Fruit fly (Drosophila melanogaster) whole organism, embryonic: Measurements from ENCODE around the gene Pgant35A.

Experiments
- Awh ChIP-seq: fragments of 200-800 bp; sonication (Bioruptor generic); IDR thresholded peaks from 2 replicates; pipeline ENCODE4, ENCODE4 v1.3.6; 2022; ENCODE audit warnings: missing biosample characterization, missing genetic modification characterization
- CG11456 ChIP-seq: fragments of 200-800 bp; sonication (Bioruptor generic); IDR thresholded peaks from 3 replicates; pipeline ENCODE4 v1.3.6; 2022; ENCODE audit warnings: missing biosample characterization, missing genetic modification characterization
- CG11695 ChIP-seq: fragments of 200-800 bp; sonication (Bioruptor generic); IDR thresholded peaks from 3 replicates; pipeline ENCODE4 v1.3.6; 2022; ENCODE audit warnings: missing biosample characterization, missing genetic modification characterization
- CG12744 ChIP-seq: fragments of 200-800 bp; sonication (Bioruptor generic); optimal IDR thresholded peaks from 2 replicates; lab custom pipeline; 2016; ENCODE audit warnings: missing biosample characterization, missing genetic modification characterization
- CG14860 ChIP-seq: fragments of 200-800 bp; sonication (Bioruptor generic); IDR thresholded peaks from 3 replicates; pipeline ENCODE4 v1.3.6; 2022; ENCODE audit warnings: missing biosample characterization, missing genetic modification characterization; ENCODE audit not compliant: partially characterized antibody
- CG1832 ChIP-seq: fragments of 200-800 bp; sonication (Bioruptor generic); optimal IDR thresholded peaks from 2 replicates; lab custom pipeline; 2017; ENCODE audit warnings: missing biosample characterization, mild to moderate bottlenecking, missing genetic modification characterization, inconsistent platforms
- CG18764 ChIP-seq: fragments of 200-800 bp; sonication (Bioruptor generic); optimal IDR thresholded peaks from 3 replicates; lab custom pipeline; 2016; ENCODE audit warnings: missing biosample characterization, missing genetic modification characterization
- CG31388 ChIP-seq: fragments of 200-800 bp; sonication (Bioruptor generic); optimal IDR thresholded peaks from 2 replicates; lab custom pipeline; 2016; ENCODE audit warnings: missing biosample characterization, missing genetic modification characterization
- CG3163 ChIP-seq: fragments of 200-800 bp; sonication (Bioruptor generic); optimal IDR thresholded peaks from 3 replicates; lab custom pipeline; 2016; ENCODE audit warnings: missing biosample characterization, missing genetic modification characterization
- CG32772 ChIP-seq: fragments of 200-800 bp; sonication (Bioruptor generic); IDR thresholded peaks from 2 replicates; pipeline ENCODE4 v1.3.6; 2022; ENCODE audit warnings: missing biosample characterization, missing genetic modification characterization
- CG34376 ChIP-seq: fragments of 200-800 bp; sonication (Bioruptor generic); optimal IDR thresholded peaks from 2 replicates; lab custom pipeline; 2018; ENCODE audit warnings: missing biosample characterization, mild to moderate bottlenecking, missing genetic modification characterization
- CG5245 ChIP-seq: fragments of 200-800 bp; sonication (Bioruptor generic); optimal IDR thresholded peaks from 3 replicates; lab custom pipeline; 2016; ENCODE audit warnings: missing biosample characterization, missing genetic modification characterization
- CG6254 ChIP-seq: fragments of 200-800 bp; sonication (Bioruptor generic); optimal IDR thresholded peaks from 3 replicates; lab custom pipeline; 2017; ENCODE audit warnings: mild to moderate bottlenecking, missing biosample characterization, missing genetic modification reagents, missing genetic modification characterization
- CG9727 ChIP-seq: fragments of 200-800 bp; sonication (Bioruptor generic); optimal IDR thresholded peaks from 3 replicates; lab custom pipeline; 2017; ENCODE audit warnings: missing biosample characterization, mild to moderate bottlenecking, missing genetic modification characterization
- CG9797 ChIP-seq: fragments of 200-800 bp; sonication (Bioruptor generic); optimal IDR thresholded peaks from 3 replicates; lab custom pipeline; 2018; ENCODE audit warnings: missing biosample characterization, mild to moderate bottlenecking, missing genetic modification characterization
- Gsc ChIP-seq: fragments of 200-800 bp; sonication (Bioruptor generic); IDR thresholded peaks from 2 replicates; pipeline ENCODE4 v1.3.6; 2022; ENCODE audit warnings: missing biosample characterization, missing genetic modification characterization
- HLH3B ChIP-seq: fragments of 200-800 bp; sonication (Bioruptor generic); IDR thresholded peaks from 2 replicates; pipeline ENCODE4 v1.3.6; 2022; ENCODE audit warnings: missing biosample characterization, missing genetic modification characterization
- Hand ChIP-seq: fragments of 200-800 bp; sonication (Bioruptor generic); optimal IDR thresholded peaks from 2 replicates; lab custom pipeline; 2017; ENCODE audit warnings: mild to moderate bottlenecking, missing biosample characterization, missing genetic modification reagents, missing genetic modification characterization
- Hey ChIP-seq: fragments of 200-800 bp; sonication (Bioruptor generic); optimal IDR thresholded peaks from 3 replicates; lab custom pipeline; 2018; ENCODE audit warnings: missing biosample characterization, mild to moderate bottlenecking, missing genetic modification characterization
- Kr ChIP-seq: fragments of 200-800 bp; sonication (Bioruptor generic); optimal IDR thresholded peaks from 2 replicates; lab custom pipeline; 2017; ENCODE audit warnings: missing biosample characterization, mild to moderate bottlenecking, missing genetic modification characterization
- NC2β ChIP-seq: fragments of 200-800 bp; sonication (Bioruptor generic); optimal IDR thresholded peaks from 2 replicates; lab custom pipeline; 2016; ENCODE audit warnings: missing biosample characterization, missing genetic modification characterization
- NFAT ChIP-seq: fragments of 200-800 bp; sonication (Bioruptor generic); IDR thresholded peaks from 2 replicates; pipeline ENCODE4 v1.3.6; 2022; ENCODE audit warnings: missing biosample characterization, missing genetic modification characterization
- Poxn ChIP-seq: fragments of 200-800 bp; sonication (Bioruptor generic); IDR thresholded peaks from 2 replicates; pipeline ENCODE4 v1.3.6; 2022; ENCODE audit warnings: missing biosample characterization, missing genetic modification characterization
- Rx ChIP-seq: fragments of 200-800 bp; sonication (Bioruptor generic); IDR thresholded peaks from 2 replicates; pipeline ENCODE4 v1.3.6; 2022; ENCODE audit warnings: missing biosample characterization, missing genetic modification characterization
- Six4 ChIP-seq: fragments of 200-800 bp; sonication (Bioruptor generic); optimal IDR thresholded peaks from 2 replicates; lab custom pipeline; 2016; ENCODE audit warnings: missing biosample characterization, missing genetic modification characterization
- Tbp ChIP-seq: fragments of >200 bp; optimal IDR thresholded peaks from 2 replicates; lab custom pipeline; 2018; ENCODE audit warnings: missing biosample characterization, missing genetic modification characterization
- ac ChIP-seq: fragments of 200-800 bp; sonication (Bioruptor generic); optimal IDR thresholded peaks from 3 replicates; lab custom pipeline; 2017; ENCODE audit warnings: missing biosample characterization, mild to moderate bottlenecking, missing genetic modification characterization
- ara ChIP-seq: fragments of 200-800 bp; sonication (Bioruptor generic); IDR thresholded peaks from 2 replicates; pipeline ENCODE4 v1.3.6; 2022; ENCODE audit warnings: missing biosample characterization, missing genetic modification characterization
- bab2 ChIP-seq: fragments of 200-800 bp; sonication (Bioruptor generic); optimal IDR thresholded peaks from 2 replicates; lab custom pipeline; 2016; ENCODE audit warnings: missing biosample characterization, missing genetic modification characterization
- bowl ChIP-seq: fragments of 200-800 bp; sonication (Bioruptor generic); IDR thresholded peaks from 2 replicates; pipeline ENCODE4 v1.3.6; 2022; ENCODE audit warnings: missing biosample characterization, missing genetic modification characterization
- chinmo ChIP-seq: fragments of 200-800 bp; sonication (Bioruptor generic); IDR thresholded peaks from 4 replicates; pipeline ENCODE4 v1.3.6; 2022; ENCODE audit warnings: missing biosample characterization, missing genetic modification characterization; ENCODE audit not compliant: partially characterized antibody
- chn ChIP-seq: fragments of 200-800 bp; sonication (Bioruptor generic); optimal IDR thresholded peaks from 2 replicates; lab custom pipeline; 2016; ENCODE audit warnings: missing biosample characterization, missing genetic modification characterization
- ci ChIP-seq: fragments of 200-800 bp; sonication (Bioruptor generic); IDR thresholded peaks from 3 replicates; pipeline ENCODE4 v1.3.6; 2022; ENCODE audit warnings: missing biosample characterization, missing genetic modification characterization
- croc ChIP-seq: fragments of 200-800 bp; sonication (Bioruptor generic); conservative IDR thresholded peaks from 3 replicates; pipeline ENCODE4 v1.3.6; 2022; ENCODE audit warnings: missing biosample characterization, missing genetic modification characterization
- emc ChIP-seq: fragments of 200-800 bp; sonication (Bioruptor generic); optimal IDR thresholded peaks from 2 replicates; lab custom pipeline; 2016; ENCODE audit warnings: missing biosample characterization, missing genetic modification characterization
- fd102C ChIP-seq: fragments of 200-800 bp; sonication (Bioruptor generic); optimal IDR thresholded peaks from 2 replicates; lab custom pipeline; 2018; ENCODE audit warnings: missing biosample characterization, mild to moderate bottlenecking, missing genetic modification characterization, moderate library complexity
- fd96Cb ChIP-seq: fragments of 200-800 bp; sonication (Bioruptor generic); optimal IDR thresholded peaks from 2 replicates; lab custom pipeline; 2018; ENCODE audit warnings: missing biosample characterization, mild to moderate bottlenecking, missing genetic modification characterization, moderate library complexity
- fru ChIP-seq: fragments of >200 bp; optimal IDR thresholded peaks from 2 replicates; lab custom pipeline; 2017
- gcm2 ChIP-seq: fragments of 200-800 bp; sonication (Bioruptor generic); optimal IDR thresholded peaks from 2 replicates; lab custom pipeline; 2016; ENCODE audit warnings: missing biosample characterization, missing genetic modification characterization
- grn ChIP-seq: fragments of 200-800 bp; sonication (Bioruptor generic); optimal IDR thresholded peaks from 3 replicates; lab custom pipeline; 2017; ENCODE audit warnings: missing biosample characterization, missing genetic modification characterization
- insv ChIP-seq, 2 experiments: fragments of 200-800 bp; sonication (Bioruptor generic); optimal IDR thresholded peaks; 3 replicates each; lab custom pipeline; 2016 to 2018; ENCODE audit warnings: missing biosample characterization in 2 of 2, missing genetic modification characterization in 2 of 2
- kni ChIP-seq: fragments of 200-800 bp; sonication (Bioruptor generic); optimal IDR thresholded peaks from 3 replicates; lab custom pipeline; 2017; ENCODE audit warnings: mild to moderate bottlenecking, missing biosample characterization, missing genetic modification reagents, missing genetic modification characterization
- org-1 ChIP-seq: fragments of 200-800 bp; sonication (Bioruptor generic); optimal IDR thresholded peaks from 2 replicates; lab custom pipeline; 2017; ENCODE audit warnings: missing biosample characterization, missing genetic modification characterization
- otp ChIP-seq: fragments of 200-800 bp; sonication (Bioruptor generic); IDR thresholded peaks from 3 replicates; pipeline ENCODE4, ENCODE4 v1.3.6; 2022; ENCODE audit warnings: missing biosample characterization, missing genetic modification characterization
- prd ChIP-seq, 3 experiments: fragments of >200 bp in 2 of 3; fragments of 200-800 bp in 1 of 3; sonication (Bioruptor generic) in 1 of 3; optimal IDR thresholded peaks in 2 of 3; IDR thresholded peaks in 1 of 3; 2 replicates in 2 of 3; 3 replicates in 1 of 3; pipeline versions ENCODE4 v1.3.6 to Lab custom; 2017 to 2022; ENCODE audit warnings: missing biosample characterization in 1 of 3, missing genetic modification characterization in 1 of 3
- pros ChIP-seq: fragments of 200-800 bp; sonication (Bioruptor generic); optimal IDR thresholded peaks from 3 replicates; lab custom pipeline; 2019; ENCODE audit warnings: missing biosample characterization, mild to moderate bottlenecking, missing genetic modification characterization, moderate library complexity
- pzg ChIP-seq: fragments of 200-800 bp; sonication (Bioruptor generic); optimal IDR thresholded peaks from 3 replicates; lab custom pipeline; 2018; ENCODE audit warnings: missing biosample characterization, mild to moderate bottlenecking, missing genetic modification characterization, moderate library complexity
- rib ChIP-seq: fragments of 200-800 bp; sonication (Bioruptor generic); IDR thresholded peaks from 2 replicates; pipeline ENCODE4 v1.3.6; 2022; ENCODE audit warnings: missing biosample characterization, missing genetic modification characterization
- scrt ChIP-seq: fragments of 200-800 bp; sonication (Bioruptor generic); optimal IDR thresholded peaks from 2 replicates; lab custom pipeline; 2018; ENCODE audit warnings: missing biosample characterization, mild to moderate bottlenecking, missing genetic modification characterization, moderate library complexity
- trem ChIP-seq: fragments of 200-800 bp; optimal IDR thresholded peaks from 3 replicates; lab custom pipeline; 2019; ENCODE audit warnings: missing biosample characterization, mild to moderate bottlenecking, missing genetic modification characterization, moderate library complexity
- zen2 ChIP-seq: fragments of 200-800 bp; sonication (Bioruptor generic); IDR thresholded peaks from 3 replicates; pipeline ENCODE4 v1.3.6; 2022; ENCODE audit warnings: missing biosample characterization, missing genetic modification characterization; ENCODE audit not compliant: partially characterized antibody
- zfh2 ChIP-seq: fragments of 200-800 bp; sonication (Bioruptor generic); optimal IDR thresholded peaks from 2 replicates; lab custom pipeline; 2016; ENCODE audit warnings: missing biosample characterization, missing genetic modification characterization

The Pgant35A gene

DNA sequence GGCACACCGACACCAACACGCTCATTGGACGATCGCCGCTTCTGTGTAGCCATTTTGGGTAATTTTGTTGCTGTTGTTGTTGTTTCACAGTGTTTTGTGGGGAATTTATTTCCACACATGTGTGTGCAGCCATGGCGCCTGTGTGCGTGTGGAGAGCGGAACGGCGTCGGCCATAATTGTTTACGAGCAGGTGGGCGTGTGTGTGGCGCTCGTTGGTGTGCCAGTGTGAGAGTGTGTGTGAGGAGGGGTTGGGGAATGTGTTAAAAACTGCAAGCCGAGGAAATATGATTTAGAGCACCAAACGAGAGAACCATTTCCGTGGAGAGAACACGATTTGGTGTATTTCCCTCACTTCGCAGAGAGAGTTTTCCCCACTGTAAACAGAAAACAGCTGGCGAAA is 51.3 kb downstream of the Pgant35A start (continued):
- TF ChIP-seq kni (GFP tag; lab: Kevin White, UChicago) (peak; percentile 72), Hand (no peak), bowl (no peak), CG11456 (GFP tag; lab: Robert Waterston, UW) (no peak), zfh2 (no peak), zen2 (no peak), CG12744 (GFP tag; lab: Kevin White, UChicago) (no peak), ci (GFP tag; lab: Robert Waterston, UW) (peak; percentile 77), CG11695 (no peak), org-1 (GFP tag; lab: Kevin White, UChicago) (no peak), croc (GFP tag; lab: Robert Waterston, UW) (no peak), trem (tag; lab: Kevin White, UChicago) (no peak), emc (GFP tag; lab: Kevin White, UChicago) (no peak), pzg (no peak), chn (no peak), CG32772 (no peak), ara (GFP tag; lab: Robert Waterston, UW) (0 out of 2 replicates have a peak, but pooled peaks have one; percentile 36), Six4 (no peak), CG1832 (GFP tag; lab: Kevin White, UChicago) (no peak), rib (peak; percentile 58; the same call in 1 of the 2 replicates), scrt (no peak), otp (GFP tag; lab: Robert Waterston, UW) (no peak), fru (lab: Kevin White, UChicago) (no peak), CG18764 (no peak), fd96Cb (no peak), ac (GFP tag; lab: Kevin White, UChicago) (no peak), prd (optimal IDR thresholded peaks at IDR 0.05; lab: Kevin White, UChicago) (no peak), prd (GFP tag; IDR thresholded peaks at IDR 0.05; lab: Robert Waterston, UW) (no peak), grn (GFP tag; lab: Kevin White, UChicago) (no peak), pros (GFP tag; lab: Kevin White, UChicago) (no peak), NC2β (no peak), CG34376 (GFP tag; lab: Kevin White, UChicago) (no peak), HLH3B (GFP tag; lab: Robert Waterston, UW) (no peak), gcm2 (no peak), fd102C (GFP tag; lab: Kevin White, UChicago) (no peak), Poxn (GFP tag; lab: Robert Waterston, UW) (no peak), CG6254 (GFP tag; lab: Kevin White, UChicago) (no peak), insv (GFP tag; optimal IDR thresholded peaks at IDR 0.05; lab: Kevin White, UChicago) (no peak), NFAT (no peak; the same call in 1 of the 2 replicates), CG3163 (GFP tag; lab: Kevin White, UChicago) (no peak), Hey (peak; percentile 6), CG14860 (GFP tag; lab: Robert Waterston, UW) (0 out of 3 replicates have a peak, but pooled peaks have one; percentile 20), Awh (no peak), CG31388 (GFP tag; lab: Kevin White, UChicago) (no peak), Rx (GFP tag; lab: Robert Waterston, UW) (no peak), CG9727 (GFP tag; lab: Kevin White, UChicago) (no peak), Tbp (GFP tag; lab: Kevin White, UChicago) (no peak), CG5245 (GFP tag; lab: Kevin White, UChicago) (no peak), bab2 (no peak), chinmo (GFP tag; lab: Robert Waterston, UW) (peak; percentile 91), Kr (GFP tag; lab: Kevin White, UChicago) (no peak), Gsc (GFP tag; lab: Robert Waterston, UW) (no peak), CG9797 (GFP tag; lab: Kevin White, UChicago) (no peak)
